Worm (Caenorhabditis elegans): Measurements from ENCODE around the gene srv-26.
"Not testable (repeated sequence)": the region's sequence is repeated elsewhere in the genome, so short reads cannot be mapped to it uniquely, and the experiment has no call there.

The srv-26 gene

DNA sequence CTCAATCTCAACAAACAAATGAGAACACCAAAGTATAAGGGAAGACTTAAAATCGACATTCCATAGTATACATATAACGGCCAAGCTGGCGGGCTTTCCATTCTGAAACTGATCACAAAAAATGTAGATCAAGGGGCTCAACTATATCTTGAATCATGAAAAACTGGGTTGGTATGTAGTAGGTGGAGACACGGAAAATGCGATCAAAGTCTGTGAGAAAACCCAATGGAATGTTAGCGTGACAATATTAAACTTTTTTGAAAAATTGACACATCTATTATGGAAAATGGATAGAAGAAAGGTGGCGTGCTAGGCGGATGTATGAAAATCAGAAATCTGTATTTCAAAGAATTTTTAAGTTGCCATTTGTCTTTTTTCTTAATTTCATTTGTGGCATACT is 38.4 kb downstream of the srv-26 start, which contains the start of gene srv-28:
srv-28 (minus strand) TSS at position 101 of the 400 bp plus-strand sequence.
- no peak for TF ChIP-seq ztf-29 (GFP tag; IDR thresholded peaks at IDR 0.05)
- no peak for TF ChIP-seq ref-1 (GFP tag; conservative IDR thresholded peaks at IDR 0.05)
- TF ChIP-seq flt-1 (GFP tag; IDR thresholded peaks at IDR 0.05) = no peak
- TF ChIP-seq T22C8.4 (GFP tag; IDR thresholded peaks at IDR 0.05) = no peak
- TF ChIP-seq tab-1 (GFP tag; IDR thresholded peaks at IDR 0.05) = no peak

DNA sequence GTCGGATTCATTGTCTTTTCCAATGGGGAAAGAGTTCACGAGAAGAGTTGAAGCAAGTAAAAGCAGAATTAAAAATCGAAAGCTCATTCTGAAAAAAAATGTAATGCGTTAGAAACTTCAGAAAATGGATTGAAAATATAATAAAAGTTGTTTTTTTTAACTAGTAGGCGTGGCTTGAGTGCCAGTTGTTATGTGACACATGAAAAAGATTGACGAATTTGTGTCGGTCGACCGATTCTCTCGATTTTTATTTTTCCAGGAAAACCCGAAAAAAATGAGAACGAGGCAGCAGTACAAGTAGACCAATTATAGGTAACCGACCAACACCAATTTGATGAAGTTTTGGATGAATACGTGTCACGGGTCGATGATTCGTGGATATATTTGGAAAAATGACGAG is 41.9 kb downstream of the srv-26 start, which contains the start of gene nlp-16:
nlp-16 (minus strand) TSS at position 101 of the 400 bp plus-strand sequence.
- TF ChIP-seq T22C8.4 (GFP tag; IDR thresholded peaks at IDR 0.05) (no peak), ztf-29 (GFP tag; IDR thresholded peaks at IDR 0.05) (no peak), ztf-23 (GFP tag; IDR thresholded peaks at IDR 0.05) (no peak), ref-1 (GFP tag; conservative IDR thresholded peaks at IDR 0.05) (no peak), tab-1 (GFP tag; IDR thresholded peaks at IDR 0.05) (no peak), med-1 (GFP tag; optimal IDR thresholded peaks at IDR 0.05; ENCODE audit: insufficient read depth) (no peak), flt-1 (GFP tag; IDR thresholded peaks at IDR 0.05) (no peak), klf-2 (GFP tag; conservative IDR thresholded peaks at IDR 0.05) (no peak), cog-1 (tag; optimal IDR thresholded peaks at IDR 0.05) (no peak)

DNA sequence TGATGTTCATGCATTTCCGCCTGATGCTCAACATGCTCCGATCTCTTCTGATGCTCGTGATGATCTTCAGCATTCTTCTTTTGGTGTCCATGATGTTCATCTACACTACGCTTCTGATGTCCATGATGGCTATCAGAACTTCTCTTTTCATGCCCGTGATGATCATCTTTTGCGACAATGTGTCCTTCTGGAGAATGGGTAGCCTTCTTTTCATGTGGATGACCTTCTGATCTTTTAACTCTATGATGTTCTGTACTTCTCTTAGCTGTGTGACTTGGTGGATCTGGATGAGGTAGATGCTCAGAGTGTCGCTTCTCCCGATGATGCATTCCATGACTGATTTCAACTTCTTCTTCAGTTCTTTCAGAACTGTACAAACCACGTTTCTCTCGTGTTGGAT is 42.7 kb downstream of the srv-26 start:
- TF ChIP-seq cog-1 (tag; optimal IDR thresholded peaks at IDR 0.05) = no peak
- TF ChIP-seq T22C8.4 (GFP tag; IDR thresholded peaks at IDR 0.05) = no peak
- TF ChIP-seq tab-1 (GFP tag; IDR thresholded peaks at IDR 0.05) = no peak
- TF ChIP-seq med-1 (GFP tag; optimal IDR thresholded peaks at IDR 0.05; ENCODE audit: insufficient read depth) = no peak
- TF ChIP-seq ztf-23 (GFP tag; IDR thresholded peaks at IDR 0.05) = no peak
- no peak for TF ChIP-seq ref-1 (GFP tag; conservative IDR thresholded peaks at IDR 0.05)
- TF ChIP-seq ztf-29 (GFP tag; IDR thresholded peaks at IDR 0.05) = no peak
- no peak for TF ChIP-seq klf-2 (GFP tag; conservative IDR thresholded peaks at IDR 0.05)
- TF ChIP-seq flt-1 (GFP tag; IDR thresholded peaks at IDR 0.05) = no peak

DNA sequence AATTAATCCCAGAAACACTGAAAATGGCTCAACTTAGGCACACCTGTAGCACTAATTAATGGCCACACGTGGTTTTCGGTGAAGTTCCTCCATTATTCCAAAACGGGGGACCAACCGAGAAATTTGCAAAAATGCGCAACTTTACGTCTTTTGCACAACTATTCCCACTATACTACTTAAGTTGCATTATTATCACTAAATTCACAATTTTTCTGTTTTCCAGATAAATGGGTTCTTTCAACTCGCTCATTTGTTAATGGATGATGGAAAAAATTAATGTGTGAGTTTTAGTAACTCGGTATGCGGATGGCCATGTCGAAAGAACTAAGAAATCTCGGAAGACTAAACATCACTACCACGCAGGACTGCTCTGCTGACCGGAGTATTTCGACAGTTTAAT is 47.0 kb downstream of the srv-26 start, which contains the start of gene T13A10.64:
T13A10.64 (plus strand) TSS at position 301 of the 400 bp plus-strand sequence.
- no peak for TF ChIP-seq ref-1 (GFP tag; conservative IDR thresholded peaks at IDR 0.05)
- TF ChIP-seq ztf-23 (GFP tag; IDR thresholded peaks at IDR 0.05) = no peak
- TF ChIP-seq tab-1 (GFP tag; IDR thresholded peaks at IDR 0.05) = no peak
- TF ChIP-seq cog-1 (tag; optimal IDR thresholded peaks at IDR 0.05) = no peak
- TF ChIP-seq T22C8.4 (GFP tag; IDR thresholded peaks at IDR 0.05) = no peak
- TF ChIP-seq med-1 (GFP tag; optimal IDR thresholded peaks at IDR 0.05; ENCODE audit: insufficient read depth) = no peak

DNA sequence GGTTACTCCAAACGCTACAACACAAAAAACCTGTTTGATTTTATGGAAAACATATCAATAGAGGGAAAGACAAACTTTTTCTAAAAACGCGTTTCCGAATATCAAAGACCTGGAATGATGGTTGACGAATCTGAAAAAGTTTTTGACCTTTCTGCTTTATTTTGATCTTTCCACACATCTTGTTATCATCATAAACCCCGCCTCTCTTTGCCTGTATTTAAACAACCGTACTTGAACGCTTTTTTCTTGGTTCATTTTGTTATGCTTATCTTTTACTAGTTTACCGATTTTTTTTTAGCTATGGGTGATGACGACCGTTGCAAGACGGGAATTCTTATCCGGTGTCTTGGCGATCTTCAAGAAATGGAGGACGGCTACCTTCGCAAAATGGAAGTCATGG is 48.7 kb downstream of the srv-26 start, which contains the start of gene T13A10.2:
T13A10.2 (plus strand) TSS at position 301 of the 400 bp plus-strand sequence.
- not testable (repeated sequence) for TF ChIP-seq tab-1, flt-1, T22C8.4 (GFP tag; IDR thresholded peaks at IDR 0.05)

DNA sequence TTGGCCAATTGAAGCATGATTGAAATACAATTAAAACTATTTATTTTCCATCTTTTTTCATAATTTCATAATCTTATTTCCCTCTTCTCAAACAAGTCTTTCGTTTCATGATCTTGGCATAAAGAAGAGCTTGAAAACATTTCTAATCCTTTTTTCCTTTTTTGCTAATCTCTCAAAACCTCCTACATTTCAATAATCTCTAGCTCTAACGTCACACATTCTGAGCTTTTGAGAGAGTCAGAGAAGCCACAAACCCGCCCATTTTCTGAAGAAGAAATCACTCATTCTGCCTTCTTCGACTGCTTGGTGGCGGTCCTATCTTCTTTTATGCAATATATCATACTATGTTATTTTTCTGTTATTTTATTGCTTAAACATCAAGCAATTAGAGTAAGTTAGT is 52.1 kb downstream of the srv-26 start, which contains the start of gene F58F9.1:
F58F9.1 (plus strand) TSS at position 251 of the 400 bp plus-strand sequence.
- no peak for TF ChIP-seq ref-1 (GFP tag; conservative IDR thresholded peaks at IDR 0.05)
- no peak for TF ChIP-seq flt-1 (GFP tag; IDR thresholded peaks at IDR 0.05)
- TF ChIP-seq tab-1 (GFP tag; IDR thresholded peaks at IDR 0.05) = no peak
- TF ChIP-seq klf-2 (GFP tag; conservative IDR thresholded peaks at IDR 0.05) = no peak
- TF ChIP-seq T22C8.4 (GFP tag; IDR thresholded peaks at IDR 0.05) = no peak
- no peak for TF ChIP-seq med-1 (GFP tag; optimal IDR thresholded peaks at IDR 0.05; ENCODE audit: insufficient read depth)
- TF ChIP-seq cog-1 (tag; optimal IDR thresholded peaks at IDR 0.05) = no peak
- TF ChIP-seq ztf-23 (GFP tag; IDR thresholded peaks at IDR 0.05) = no peak
